Worm (Caenorhabditis elegans) whole organism, midembryonic: Measurements from ENCODE around the gene npr-16.

Experiments used
- T22C8.4 ChIP-seq: fragments of 200-800 bp; sonication (Bioruptor generic); IDR thresholded peaks from 2 replicates; pipeline ENCODE4 v1.3.6; 2022; ENCODE audit warnings: missing genetic modification characterization, missing compliant biosample characterization
- cog-1 ChIP-seq: sonication (generic microtip); optimal IDR thresholded peaks from 2 replicates; lab custom pipeline; 2016; ENCODE audit warnings: missing genetic modification characterization, missing compliant biosample characterization
- flt-1 ChIP-seq: fragments of 200-800 bp; sonication (Bioruptor generic); IDR thresholded peaks from 2 replicates; pipeline ENCODE4 v1.3.6; 2022; ENCODE audit warnings: missing genetic modification characterization, missing compliant biosample characterization
- klf-2 ChIP-seq: fragments of 200-800 bp; sonication (Bioruptor generic); conservative IDR thresholded peaks from 2 replicates; pipeline ENCODE4 v1.3.6; 2022; ENCODE audit warnings: missing genetic modification reagents, missing genetic modification characterization, missing compliant biosample characterization
- med-1 ChIP-seq: sonication (generic microtip); optimal IDR thresholded peaks from 2 replicates; lab custom pipeline; 2017; ENCODE audit warnings: missing genetic modification characterization, mild to moderate bottlenecking, missing compliant biosample characterization, antibody characterized with exemption, missing genetic modification reagents; ENCODE audit not compliant: insufficient read depth
- ref-1 ChIP-seq: fragments of 200-800 bp; sonication (Bioruptor generic); conservative IDR thresholded peaks from 2 replicates; pipeline ENCODE4 v1.3.6; 2022; ENCODE audit warnings: missing genetic modification reagents, missing genetic modification characterization, missing compliant biosample characterization
- tab-1 ChIP-seq: fragments of 200-800 bp; sonication (Bioruptor generic); IDR thresholded peaks from 2 replicates; pipeline ENCODE4 v1.3.6; 2022; ENCODE audit warnings: missing genetic modification characterization, missing compliant biosample characterization
- ztf-23 ChIP-seq: fragments of 200-800 bp; sonication (Bioruptor generic); IDR thresholded peaks from 2 replicates; pipeline ENCODE4 v1.3.6; 2022; ENCODE audit warnings: missing genetic modification reagents, missing genetic modification characterization, missing compliant biosample characterization
- ztf-29 ChIP-seq: fragments of 200-800 bp; sonication (Bioruptor generic); IDR thresholded peaks from 2 replicates; pipeline ENCODE4 v1.3.6; 2022; ENCODE audit warnings: missing genetic modification reagents, missing genetic modification characterization, missing compliant biosample characterization

Gene npr-16

ce11 chrX:3518494-3518893 lies at the start of gene npr-16:
Gene npr-16 (plus strand): TSS chrX:3518794.
- TF ChIP-seq ztf-29 (GFP tag; lab: Robert Waterston, UW) (no peak), cog-1 (tag; lab: Kevin White, UChicago) (no peak), med-1 (GFP tag; lab: Kevin White, UChicago) (no peak), ztf-23 (GFP tag; lab: Robert Waterston, UW) (no peak), T22C8.4 (GFP tag; lab: Robert Waterston, UW) (no peak), klf-2 (GFP tag; lab: Robert Waterston, UW) (no peak), ref-1 (GFP tag; lab: Robert Waterston, UW) (no peak)

DNA sequence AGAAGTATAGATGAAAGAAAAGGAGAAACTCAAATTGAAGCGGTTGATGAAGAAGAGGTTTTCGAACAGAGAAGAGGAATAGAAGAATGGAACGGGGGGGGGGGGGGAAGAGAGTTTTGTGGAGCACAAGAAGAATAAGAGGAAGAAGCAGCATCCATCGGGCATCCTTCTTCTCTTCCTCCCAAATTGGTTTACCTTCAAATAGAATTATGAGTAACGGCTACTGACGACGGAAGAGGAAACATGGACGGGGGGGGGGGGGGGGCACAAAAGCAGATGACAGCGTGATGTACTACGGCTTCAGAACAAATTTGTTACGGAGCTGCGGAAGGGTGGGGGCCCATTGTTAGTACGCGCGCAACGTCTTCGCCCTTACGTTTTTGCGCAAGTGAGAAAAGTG lies 49.3 kb upstream of the npr-16 start:
- TF ChIP-seq ref-1 (GFP tag; lab: Robert Waterston, UW) (no peak), T22C8.4 (GFP tag; lab: Robert Waterston, UW) (no peak), med-1 (GFP tag; lab: Kevin White, UChicago) (no peak), klf-2 (GFP tag; lab: Robert Waterston, UW) (no peak), ztf-29 (GFP tag; lab: Robert Waterston, UW) (no peak), tab-1 (GFP tag; lab: Robert Waterston, UW) (0 out of 2 replicates have a peak, but pooled peaks have one; percentile 44), cog-1 (tag; lab: Kevin White, UChicago) (no peak), ztf-23 (GFP tag; lab: Robert Waterston, UW) (no peak), flt-1 (GFP tag; lab: Robert Waterston, UW) (0 out of 2 replicates have a peak, but pooled peaks have one; percentile 38)

DNA sequence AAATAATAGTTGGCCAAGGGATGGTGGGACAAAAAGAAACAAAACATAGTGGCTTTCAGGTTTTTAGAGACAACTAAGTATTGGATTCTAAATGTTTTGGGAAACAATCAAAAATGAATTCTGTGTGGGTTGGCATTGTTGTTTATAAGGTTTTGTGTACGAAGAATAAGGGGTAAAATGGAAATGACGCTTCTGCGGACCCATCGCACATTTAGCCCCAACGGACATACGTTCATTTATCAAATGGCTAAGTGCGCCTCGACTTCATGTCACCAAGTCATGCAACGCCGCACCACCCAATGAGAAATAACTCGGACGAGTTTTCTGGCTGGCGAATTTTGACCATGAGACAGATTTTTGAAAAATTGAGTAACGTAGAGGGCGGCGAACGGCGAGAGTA lies 48.3 kb upstream of the npr-16 start:
- no peak for TF ChIP-seq cog-1 (tag; lab: Kevin White, UChicago)
- no peak for TF ChIP-seq T22C8.4 (GFP tag; lab: Robert Waterston, UW)
- TF ChIP-seq flt-1 (GFP tag; lab: Robert Waterston, UW): no peak
- TF ChIP-seq med-1 (GFP tag; lab: Kevin White, UChicago): no peak
- TF ChIP-seq ztf-23 (GFP tag; lab: Robert Waterston, UW): no peak
- TF ChIP-seq ztf-29 (GFP tag; lab: Robert Waterston, UW): no peak
- no peak for TF ChIP-seq tab-1 (GFP tag; lab: Robert Waterston, UW)
- no peak for TF ChIP-seq ref-1 (GFP tag; lab: Robert Waterston, UW)
- no peak for TF ChIP-seq klf-2 (GFP tag; lab: Robert Waterston, UW)

- 0 out of 2 replicates have a peak, but pooled peaks have one; percentile 31 for TF ChIP-seq tab-1 (GFP tag; lab: Robert Waterston, UW)
- TF ChIP-seq ztf-23 (GFP tag; lab: Robert Waterston, UW): 0 out of 2 replicates have a peak, but pooled peaks have one; percentile 63
- peak; percentile 56; the same call in 1 of the 2 replicates for TF ChIP-seq flt-1 (GFP tag; lab: Robert Waterston, UW)
- peak; percentile 95 for TF ChIP-seq ztf-29 (GFP tag; lab: Robert Waterston, UW)
- TF ChIP-seq T22C8.4 (GFP tag; lab: Robert Waterston, UW): no peak
- peak; percentile 61 for TF ChIP-seq cog-1 (tag; lab: Kevin White, UChicago)
- TF ChIP-seq klf-2 (GFP tag; lab: Robert Waterston, UW): no peak
- no peak for TF ChIP-seq ref-1 (GFP tag; lab: Robert Waterston, UW)
- TF ChIP-seq med-1 (GFP tag; lab: Kevin White, UChicago): no peak
Observed at ce11 chrX:3472226-3472625, 46.4 kb upstream of the npr-16 start.

DNA sequence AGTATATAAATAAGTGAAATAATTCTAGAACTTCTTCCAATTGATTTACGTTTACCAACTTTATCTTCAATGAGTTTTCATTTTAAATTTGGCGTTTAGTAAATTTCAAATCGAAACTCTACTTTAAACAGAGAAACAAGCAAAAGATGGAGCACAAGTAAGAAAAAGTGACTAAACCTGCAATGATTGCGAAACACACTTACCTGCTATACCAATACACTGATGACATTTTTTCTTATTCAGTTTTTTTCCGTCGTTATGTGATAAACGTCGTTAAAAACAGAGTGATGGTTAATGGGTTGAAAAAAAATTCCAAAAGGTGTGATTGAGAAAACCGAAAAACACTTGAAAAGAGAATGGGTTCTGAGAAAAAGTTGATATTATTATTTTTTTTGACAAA lies 44.8 kb upstream of the npr-16 start:
- TF ChIP-seq cog-1 (tag; lab: Kevin White, UChicago) (no peak), ztf-29 (GFP tag; lab: Robert Waterston, UW) (no peak), flt-1 (GFP tag; lab: Robert Waterston, UW) (no peak), klf-2 (GFP tag; lab: Robert Waterston, UW) (no peak), ref-1 (GFP tag; lab: Robert Waterston, UW) (no peak), ztf-23 (GFP tag; lab: Robert Waterston, UW) (no peak)

DNA sequence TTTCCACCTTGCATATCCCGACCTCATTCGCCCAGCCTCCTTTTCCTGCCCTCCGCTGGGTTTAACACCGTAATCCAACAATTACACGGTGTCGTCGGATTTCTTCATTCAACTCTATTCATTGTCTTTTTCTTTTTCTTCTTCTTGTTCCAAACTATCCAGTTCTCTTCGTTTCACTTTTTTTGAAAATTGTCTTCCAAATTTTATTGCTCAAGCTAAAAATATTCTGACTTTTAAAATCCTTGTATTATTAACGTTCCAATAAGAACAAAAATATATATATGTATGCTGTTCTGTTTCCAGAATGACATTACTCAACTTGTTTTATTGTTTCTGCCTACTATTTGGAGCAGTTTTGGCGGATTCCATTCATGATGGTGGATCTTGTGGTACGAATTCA lies 38.6 kb upstream of the npr-16 start, which contains the start of gene wrt-6:
Gene wrt-6, plus strand, starts transcription at position 301 of the 400 bp plus-strand sequence.
- TF ChIP-seq ztf-29 (GFP tag; lab: Robert Waterston, UW) (no peak), med-1 (GFP tag; lab: Kevin White, UChicago) (no peak), tab-1 (GFP tag; lab: Robert Waterston, UW) (no peak), ref-1 (GFP tag; lab: Robert Waterston, UW) (no peak), klf-2 (GFP tag; lab: Robert Waterston, UW) (no peak)

DNA sequence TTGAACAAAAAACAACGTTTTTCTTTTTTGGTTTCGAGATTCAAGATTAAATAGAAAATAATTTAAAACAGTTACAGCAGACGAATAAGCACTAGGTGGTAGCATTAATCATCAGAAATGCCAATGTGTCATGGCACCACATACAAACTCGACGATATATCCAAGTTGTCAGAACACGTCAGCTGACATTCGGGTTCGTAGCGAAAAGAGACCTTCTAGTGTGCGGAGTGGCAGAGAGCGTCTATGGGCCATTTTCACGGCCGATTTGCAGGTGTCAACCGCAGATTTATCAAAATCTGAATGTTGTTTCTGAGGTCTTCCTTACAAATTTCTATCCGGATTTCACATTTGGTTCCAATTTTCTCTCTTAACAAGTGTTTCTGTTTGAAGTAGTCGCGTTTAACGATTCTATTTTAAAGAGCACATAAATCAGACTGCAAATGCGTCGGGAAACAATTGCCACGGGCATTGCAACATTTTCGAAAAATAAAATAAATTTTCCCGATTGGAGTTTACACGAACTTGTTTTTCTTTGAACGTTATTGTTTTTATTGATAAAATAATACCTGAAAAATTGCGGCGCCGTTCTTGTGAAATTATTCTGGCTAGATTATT lies 30.4 kb upstream of the npr-16 start:
- TF ChIP-seq tab-1 (GFP tag; lab: Robert Waterston, UW) (no peak), med-1 (GFP tag; lab: Kevin White, UChicago) (no peak), flt-1 (GFP tag; lab: Robert Waterston, UW) (no peak), ztf-23 (GFP tag; lab: Robert Waterston, UW) (no peak), klf-2 (GFP tag; lab: Robert Waterston, UW) (no peak), cog-1 (tag; lab: Kevin White, UChicago) (no peak)

- TF ChIP-seq flt-1 (GFP tag; lab: Robert Waterston, UW) (no peak), ztf-23 (GFP tag; lab: Robert Waterston, UW) (no peak), T22C8.4 (GFP tag; lab: Robert Waterston, UW) (no peak), tab-1 (GFP tag; lab: Robert Waterston, UW) (no peak), klf-2 (GFP tag; lab: Robert Waterston, UW) (no peak), cog-1 (tag; lab: Kevin White, UChicago) (no peak), med-1 (GFP tag; lab: Kevin White, UChicago) (no peak), ztf-29 (GFP tag; lab: Robert Waterston, UW) (no peak), ref-1 (GFP tag; lab: Robert Waterston, UW) (no peak)
Observed at ce11 chrX:3488993-3489392, 29.6 kb upstream of the npr-16 start, which contains the start of gene C12D12.3. Gene C12D12.3 (plus strand): TSS chrX:3489293.

DNA sequence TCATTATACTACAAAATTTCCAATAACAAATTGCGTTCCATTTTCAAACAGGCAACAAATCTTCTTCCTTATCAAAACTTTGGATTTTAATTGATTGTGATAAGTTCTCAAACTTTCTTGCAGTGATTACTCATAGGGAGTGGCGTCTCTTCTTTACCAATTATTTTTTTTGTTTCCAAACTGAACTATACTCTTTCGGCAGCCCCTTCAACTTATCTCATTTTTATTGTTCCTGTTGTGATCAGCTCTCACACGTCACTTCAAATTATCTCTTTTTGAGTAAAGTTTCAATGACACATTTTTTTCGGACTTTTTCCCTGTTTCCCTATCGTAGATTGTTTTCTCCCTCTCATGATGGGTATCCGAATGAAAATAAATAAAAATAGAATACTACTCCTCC lies 26.2 kb upstream of the npr-16 start:
- TF ChIP-seq klf-2 (GFP tag; lab: Robert Waterston, UW) (no peak), tab-1 (GFP tag; lab: Robert Waterston, UW) (no peak), T22C8.4 (GFP tag; lab: Robert Waterston, UW) (no peak), med-1 (GFP tag; lab: Kevin White, UChicago) (no peak), ztf-29 (GFP tag; lab: Robert Waterston, UW) (no peak), ztf-23 (GFP tag; lab: Robert Waterston, UW) (no peak), ref-1 (GFP tag; lab: Robert Waterston, UW) (no peak), cog-1 (tag; lab: Kevin White, UChicago) (no peak), flt-1 (GFP tag; lab: Robert Waterston, UW) (no peak)
